Worm (Caenorhabditis elegans): Measurements from ENCODE around the gene hlh-30.

The hlh-30 gene

DNA sequence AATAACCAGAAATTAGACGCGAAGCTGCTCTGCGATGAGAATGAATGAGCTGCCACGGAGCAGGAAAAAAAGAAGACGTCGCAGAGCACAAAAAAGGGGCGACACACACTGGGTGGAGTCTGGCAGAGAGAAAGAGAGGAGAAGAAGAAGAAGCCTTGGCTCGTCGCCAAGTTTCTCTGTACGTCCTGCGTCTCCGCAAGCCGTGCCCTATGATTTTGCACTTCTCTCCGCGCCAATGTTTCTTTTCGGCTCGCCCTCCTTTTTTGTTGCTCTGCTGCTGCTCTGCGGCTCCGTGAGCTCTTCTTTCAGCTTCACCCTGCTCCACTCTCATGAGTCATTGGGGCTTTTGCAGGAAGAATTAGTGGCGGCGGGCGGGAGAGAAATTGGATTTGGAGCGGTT lies at the start of gene hlh-30:
hlh-30 (minus strand) TSS at position 69 of the 400 bp plus-strand sequence.
- TF ChIP-seq unc-42 (tag; optimal IDR thresholded peaks at IDR 0.05) (peak; percentile 87), sdc-2 (tag; optimal IDR thresholded peaks at IDR 0.05) (peak; percentile 37), tbx-2 (tag; optimal IDR thresholded peaks at IDR 0.05) (peak; percentile 40), ceh-31 (tag; optimal IDR thresholded peaks at IDR 0.05) (peak; percentile 70), ceh-18 (tag; optimal IDR thresholded peaks at IDR 0.05) (peak; percentile 52), ref-2 (tag; optimal IDR thresholded peaks at IDR 0.05) (no peak), hlh-13 (GFP tag; optimal IDR thresholded peaks at IDR 0.05) (no peak), unc-55 (GFP tag; optimal IDR thresholded peaks at IDR 0.05) (no peak), pha-2 (tag; optimal IDR thresholded peaks at IDR 0.05) (no peak), pqm-1 (tag; optimal IDR thresholded peaks at IDR 0.05) (no peak), ets-4 (tag; optimal IDR thresholded peaks at IDR 0.05) (no peak), unc-86 (tag; optimal IDR thresholded peaks at IDR 0.05) (no peak), ceh-14 (tag; optimal IDR thresholded peaks at IDR 0.05) (peak; percentile 42), tbx-7 (tag; optimal IDR thresholded peaks at IDR 0.05) (no peak), unc-3 (GFP tag; conservative IDR thresholded peaks at IDR 0.05) (no peak), unc-3 (tag; optimal IDR thresholded peaks at IDR 0.05) (no peak)

- TF ChIP-seq dmd-4 (tag; optimal IDR thresholded peaks at IDR 0.05; ENCODE audit: borderline replicate concordance) (no peak), K02D7.2 (tag; optimal IDR thresholded peaks at IDR 0.05) (no peak), fax-1 (tag; optimal IDR thresholded peaks at IDR 0.05) (no peak), ets-4 (tag; optimal IDR thresholded peaks at IDR 0.05) (no peak), C38D4.7 (GFP tag; optimal IDR thresholded peaks at IDR 0.05) (no peak), ceh-9 (tag; optimal IDR thresholded peaks at IDR 0.05) (no peak), madf-2 (tag; optimal IDR thresholded peaks at IDR 0.05) (no peak), pat-9 (tag; optimal IDR thresholded peaks at IDR 0.05) (no peak), fkh-6 (tag; optimal IDR thresholded peaks at IDR 0.05) (no peak), ceh-18 (tag; optimal IDR thresholded peaks at IDR 0.05) (no peak), ceh-14 (tag; optimal IDR thresholded peaks at IDR 0.05) (no peak), ceh-22 (tag; optimal IDR thresholded peaks at IDR 0.05) (no peak), odd-2 (tag; optimal IDR thresholded peaks at IDR 0.05) (no peak), nhr-232 (tag; optimal IDR thresholded peaks at IDR 0.05) (no peak), syd-9 (tag; optimal IDR thresholded peaks at IDR 0.05) (no peak), npax-4 (tag; optimal IDR thresholded peaks at IDR 0.05) (no peak), unc-42 (tag; optimal IDR thresholded peaks at IDR 0.05) (no peak), pqm-1 (tag; optimal IDR thresholded peaks at IDR 0.05) (no peak), dve-1 (tag; optimal IDR thresholded peaks at IDR 0.05) (no peak)
Measured at ce11 chrIV:4084109-4084508, 49.4 kb upstream of the hlh-30 start, which contains the start of gene C35B1.5. TSS of gene C35B1.5 (minus strand) at chrIV:4084209.

DNA sequence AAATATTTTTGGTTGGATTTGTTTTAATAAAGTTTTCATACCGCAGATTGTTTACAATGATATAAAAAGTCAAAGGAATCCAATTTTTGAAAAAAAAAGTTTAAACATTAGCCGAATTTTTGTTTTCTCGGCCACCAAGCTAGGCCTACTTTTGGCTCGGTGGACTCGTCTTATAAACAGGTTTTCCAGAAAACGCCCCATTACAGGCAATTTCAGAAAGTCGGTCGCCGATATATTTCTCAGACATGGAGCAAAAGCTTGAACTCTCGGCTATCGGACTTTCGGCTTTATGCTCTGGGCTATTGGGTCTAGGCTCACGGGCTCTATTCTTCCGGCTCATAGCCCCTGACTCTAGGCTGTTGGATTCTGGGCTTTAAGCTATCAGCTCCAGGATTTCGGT lies 48.3 kb upstream of the hlh-30 start:
- TF ChIP-seq fax-1 (tag; optimal IDR thresholded peaks at IDR 0.05) (no peak), hlh-8 (tag; optimal IDR thresholded peaks at IDR 0.05) (no peak), ceh-14 (tag; optimal IDR thresholded peaks at IDR 0.05) (no peak), T23F11.4 (GFP tag; optimal IDR thresholded peaks at IDR 0.05) (no peak), ceh-22 (tag; optimal IDR thresholded peaks at IDR 0.05) (no peak), ceh-19 (GFP tag; optimal IDR thresholded peaks at IDR 0.05) (no peak)

DNA sequence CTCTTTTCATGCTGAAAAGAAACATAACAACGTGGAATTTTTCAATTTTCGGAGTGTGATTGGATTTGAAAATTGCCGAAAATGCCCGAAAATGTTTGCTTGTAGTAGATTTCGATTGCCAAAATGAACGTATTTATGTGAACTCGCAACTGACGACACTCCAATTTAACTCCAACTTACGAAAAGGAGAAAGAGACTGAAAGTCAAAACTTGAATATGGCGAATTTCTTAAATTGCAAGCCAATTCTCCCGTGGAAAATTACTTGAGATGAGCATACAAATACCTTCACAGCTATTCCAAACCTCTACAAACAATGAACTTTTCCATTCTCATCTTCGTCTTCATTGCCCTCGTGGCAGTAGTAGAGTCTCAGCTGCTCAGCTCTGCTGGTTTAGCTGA lies 47.8 kb upstream of the hlh-30 start:
- no peak for TF ChIP-seq fax-1 (tag; optimal IDR thresholded peaks at IDR 0.05)
- no peak for TF ChIP-seq ceh-30 (tag; optimal IDR thresholded peaks at IDR 0.05)
- TF ChIP-seq unc-3 (GFP tag; conservative IDR thresholded peaks at IDR 0.05), result no peak
- no peak for TF ChIP-seq unc-3 (tag; optimal IDR thresholded peaks at IDR 0.05)
- TF ChIP-seq unc-86 (tag; optimal IDR thresholded peaks at IDR 0.05), result no peak
- TF ChIP-seq ceh-9 (tag; optimal IDR thresholded peaks at IDR 0.05), result no peak
- no peak for TF ChIP-seq pag-3 (tag; optimal IDR thresholded peaks at IDR 0.05; ENCODE audit: borderline replicate concordance)
- no peak for TF ChIP-seq F13H6.1 (tag; optimal IDR thresholded peaks at IDR 0.05)
